Worm (Caenorhabditis elegans): ENCODE measurements around the gene spd-3.

spd-3 gene

ce11 chrIV:6757614-6758013, 4.9 kb upstream of the spd-3 start:
- TF ChIP-seq ahr-1 (tag; optimal IDR thresholded peaks at IDR 0.05), result no peak
- no peak for TF ChIP-seq ceh-48 (tag; optimal IDR thresholded peaks at IDR 0.05)
- no peak for TF ChIP-seq ceh-19 (GFP tag; optimal IDR thresholded peaks at IDR 0.05)
- TF ChIP-seq K02D7.2 (tag; optimal IDR thresholded peaks at IDR 0.05), result no peak
- TF ChIP-seq hlh-30 (tag; optimal IDR thresholded peaks at IDR 0.05; ENCODE audit: insufficient read depth), result no peak
- no peak for TF ChIP-seq zip-5 (tag; optimal IDR thresholded peaks at IDR 0.05)
- no peak for TF ChIP-seq pat-9 (tag; optimal IDR thresholded peaks at IDR 0.05)
- no peak for TF ChIP-seq pha-2 (tag; optimal IDR thresholded peaks at IDR 0.05)
- TF ChIP-seq sdc-2 (tag; optimal IDR thresholded peaks at IDR 0.05), result no peak
- no peak for TF ChIP-seq ceh-30 (tag; optimal IDR thresholded peaks at IDR 0.05)

- TF ChIP-seq tbx-2 (tag; optimal IDR thresholded peaks at IDR 0.05), result peak; percentile 5
- TF ChIP-seq dve-1 (tag; optimal IDR thresholded peaks at IDR 0.05), result no peak
- TF ChIP-seq unc-42 (tag; optimal IDR thresholded peaks at IDR 0.05), result peak; percentile 38
- TF ChIP-seq ceh-34 (tag; optimal IDR thresholded peaks at IDR 0.05), result no peak
- peak; percentile 61 for TF ChIP-seq nfya-1 (tag; optimal IDR thresholded peaks at IDR 0.05)
- no peak for TF ChIP-seq lin-11 (tag; optimal IDR thresholded peaks at IDR 0.05)
- TF ChIP-seq hlh-30 (tag; optimal IDR thresholded peaks at IDR 0.05; ENCODE audit: insufficient read depth), result peak; percentile 62
- no peak for TF ChIP-seq gmeb-2 (tag; optimal IDR thresholded peaks at IDR 0.05)
- TF ChIP-seq ceh-48 (tag; optimal IDR thresholded peaks at IDR 0.05), result peak; percentile 53
- no peak for TF ChIP-seq madf-2 (tag; optimal IDR thresholded peaks at IDR 0.05)
- TF ChIP-seq Y22D7AL.16 (tag; optimal IDR thresholded peaks at IDR 0.05), result no peak
- TF ChIP-seq ceh-31 (tag; optimal IDR thresholded peaks at IDR 0.05), result peak; percentile 54
- peak; percentile 91 for TF ChIP-seq pax-1 (tag; optimal IDR thresholded peaks at IDR 0.05)
- no peak for TF ChIP-seq T23F11.4 (GFP tag; optimal IDR thresholded peaks at IDR 0.05)
- TF ChIP-seq ahr-1 (tag; optimal IDR thresholded peaks at IDR 0.05), result no peak
- no peak for TF ChIP-seq fkh-6 (tag; optimal IDR thresholded peaks at IDR 0.05)
- TF ChIP-seq K02D7.2 (tag; optimal IDR thresholded peaks at IDR 0.05), result no peak
Observed at ce11 chrIV:6767240-6767639, 4.7 kb downstream of the spd-3 start.

ce11 chrIV:6770407-6770883, 7.9 kb downstream of the spd-3 start, which contains the start of gene anat-1:
Gene anat-1, plus strand, starts transcription at chrIV:6770833.
- TF ChIP-seq gmeb-2 (tag; optimal IDR thresholded peaks at IDR 0.05) (no peak), T23F11.4 (GFP tag; optimal IDR thresholded peaks at IDR 0.05) (no peak), sdc-2 (tag; optimal IDR thresholded peaks at IDR 0.05) (no peak), K02D7.2 (tag; optimal IDR thresholded peaks at IDR 0.05) (no peak), lin-11 (tag; optimal IDR thresholded peaks at IDR 0.05) (no peak), ceh-2 (tag; optimal IDR thresholded peaks at IDR 0.05) (no peak), hlh-6 (tag; optimal IDR thresholded peaks at IDR 0.05) (no peak)

ce11 chrIV:6771556-6771955, 9.0 kb downstream of the spd-3 start:
- TF ChIP-seq ets-4 (tag; optimal IDR thresholded peaks at IDR 0.05) (no peak), unc-55 (GFP tag; optimal IDR thresholded peaks at IDR 0.05) (no peak), sox-2 (GFP tag; IDR thresholded peaks at IDR 0.05) (no peak), ref-2 (tag; optimal IDR thresholded peaks at IDR 0.05) (no peak), ztf-16 (tag; optimal IDR thresholded peaks at IDR 0.05) (no peak), lim-6 (tag; optimal IDR thresholded peaks at IDR 0.05) (no peak), ceh-9 (tag; optimal IDR thresholded peaks at IDR 0.05) (no peak), ceh-18 (tag; optimal IDR thresholded peaks at IDR 0.05) (no peak)

- TF ChIP-seq ceh-2 (tag; optimal IDR thresholded peaks at IDR 0.05) (no peak), sox-2 (GFP tag; IDR thresholded peaks at IDR 0.05) (no peak), ceh-30 (tag; optimal IDR thresholded peaks at IDR 0.05) (no peak), pros-1 (tag; optimal IDR thresholded peaks at IDR 0.05) (no peak), dmd-4 (tag; optimal IDR thresholded peaks at IDR 0.05; ENCODE audit: borderline replicate concordance) (no peak), unc-42 (tag; optimal IDR thresholded peaks at IDR 0.05) (no peak), ceh-31 (tag; optimal IDR thresholded peaks at IDR 0.05) (no peak), lin-11 (tag; optimal IDR thresholded peaks at IDR 0.05) (no peak), ets-4 (tag; optimal IDR thresholded peaks at IDR 0.05) (no peak), eyg-1 (tag; optimal IDR thresholded peaks at IDR 0.05) (no peak), hlh-13 (GFP tag; optimal IDR thresholded peaks at IDR 0.05) (no peak), C38D4.7 (GFP tag; optimal IDR thresholded peaks at IDR 0.05) (no peak)
Observed at ce11 chrIV:6777156-6777555, 14.6 kb downstream of the spd-3 start.
